Worm (Caenorhabditis elegans): ENCODE measurements around the gene oac-4.
A peak's percentile ranks its signal among the peaks of the same experiment; 100 is the strongest.

ce11 chrII:3788356-3788962 lies 47.4 kb downstream of the oac-4 start:
- TF ChIP-seq unc-130 (GFP tag; optimal IDR thresholded peaks at IDR 0.05), result no peak
- TF ChIP-seq egl-43 (GFP tag; IDR thresholded peaks at IDR 0.05), result no peak
- TF ChIP-seq snpc-1.2 (GFP tag; IDR thresholded peaks at IDR 0.05), result no peak
- TF ChIP-seq ZK546.5 (tag; optimal IDR thresholded peaks at IDR 0.05), result no peak
- no peak for TF ChIP-seq pha-4 (GFP tag; IDR thresholded peaks at IDR 0.05)
- no peak for TF ChIP-seq pha-4 (tag; optimal IDR thresholded peaks at IDR 0.05)
- peak; percentile 15 for TF ChIP-seq pqm-1 (tag; optimal IDR thresholded peaks at IDR 0.05)
- TF ChIP-seq ctbp-1 (GFP tag; IDR thresholded peaks at IDR 0.05), result no peak
- no peak for TF ChIP-seq lsy-2 (tag; optimal IDR thresholded peaks at IDR 0.05)
- no peak for TF ChIP-seq aha-1 (tag)
- TF ChIP-seq madf-9 (GFP tag; conservative IDR thresholded peaks at IDR 0.05), result no peak
- no peak for TF ChIP-seq F49E8.2 (tag; optimal IDR thresholded peaks at IDR 0.05; ENCODE audit: borderline replicate concordance)
- TF ChIP-seq saeg-2 (GFP tag; IDR thresholded peaks at IDR 0.05), result no peak
- no peak for TF ChIP-seq zip-2 (tag; optimal IDR thresholded peaks at IDR 0.05)
- TF ChIP-seq ceh-82 (tag; optimal IDR thresholded peaks at IDR 0.05), result no peak

All from whole organism, L4 larva.